Fruit fly (Drosophila melanogaster): ENCODE results near the gene Odj.

The Odj gene

DNA sequence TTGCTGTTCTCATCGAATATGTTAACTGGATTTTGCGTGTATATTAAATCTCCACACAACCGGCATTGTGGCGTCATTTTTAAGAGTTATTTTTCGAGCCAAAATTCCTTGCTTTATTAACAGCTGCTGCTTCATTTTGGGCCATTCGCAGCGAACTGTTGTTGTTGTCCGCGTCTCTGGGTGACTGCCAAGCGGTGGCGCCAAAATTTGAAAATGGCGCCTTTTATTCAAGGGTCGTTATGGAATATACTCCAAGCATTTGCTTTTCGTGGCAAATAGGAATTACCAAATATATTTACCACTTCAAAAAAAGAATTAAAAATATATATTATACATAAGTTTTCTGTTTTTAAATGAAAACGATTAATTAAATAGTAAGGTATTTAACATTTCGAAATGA lies 3.9 kb downstream of the Odj start, which contains the start of gene Nnk (continued):
- TF ChIP-seq tll (GFP tag; optimal IDR thresholded peaks at IDR 0.05) (no peak), sd (tag; optimal IDR thresholded peaks at IDR 0.05) (peak; percentile 85), ara (GFP tag; IDR thresholded peaks at IDR 0.05) (no peak), CG17385 (GFP tag; optimal IDR thresholded peaks at IDR 0.05) (peak; percentile 94), vfl (GFP tag; optimal IDR thresholded peaks at IDR 0.05) (no peak), CG32767 (GFP tag; IDR thresholded peaks at IDR 0.05) (no peak), CG3838 (GFP tag; optimal IDR thresholded peaks at IDR 0.05) (no peak), hb (GFP tag; IDR thresholded peaks at IDR 0.05; ENCODE audit: partially characterized antibody) (no peak), CG4730 (GFP tag; IDR thresholded peaks at IDR 0.05) (no peak)

DNA sequence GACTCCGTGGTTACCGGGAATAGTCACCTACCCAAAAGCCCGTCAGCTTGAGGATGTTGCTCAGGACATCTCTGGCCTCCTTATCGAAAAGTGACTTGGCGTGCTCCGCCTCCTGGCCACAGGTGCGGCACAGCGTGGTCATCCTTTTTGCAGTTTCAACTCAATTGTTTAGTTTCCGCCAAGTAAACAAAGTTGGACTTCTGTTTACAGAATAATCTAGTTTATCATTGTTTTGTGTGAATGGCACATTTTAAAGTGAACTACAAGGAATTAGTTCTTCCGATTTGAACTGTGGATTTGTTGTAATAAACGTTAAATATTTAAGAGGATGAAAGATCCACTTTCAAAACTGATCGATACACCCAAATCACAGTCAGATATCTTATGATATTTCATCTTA lies 6.0 kb downstream of the Odj start, which contains the start of gene CG17806:
CG17806 (minus strand) TSS at position 236 of the 400 bp plus-strand sequence.
- TF ChIP-seq CG17385 (GFP tag; optimal IDR thresholded peaks at IDR 0.05): peak; percentile 15
- peak; percentile 43 for TF ChIP-seq Dp (GFP tag; optimal IDR thresholded peaks at IDR 0.05)
- peak; percentile 7 for TF ChIP-seq CG10147 (GFP tag; optimal IDR thresholded peaks at IDR 0.05)
- TF ChIP-seq Xrp1 (GFP tag; IDR thresholded peaks at IDR 0.05): peak; percentile 34; the same call in 1 of the 2 replicates
- TF ChIP-seq HmgZ (tag; optimal IDR thresholded peaks at IDR 0.05): peak; percentile 25
- peak; percentile 5 for TF ChIP-seq CG13296 (GFP tag; optimal IDR thresholded peaks at IDR 0.05)
- peak; percentile 10 for TF ChIP-seq Meics (GFP tag; optimal IDR thresholded peaks at IDR 0.05)
- TF ChIP-seq Jarid2 (GFP tag; optimal IDR thresholded peaks at IDR 0.05): no peak
- TF ChIP-seq CG13424 (tag; optimal IDR thresholded peaks at IDR 0.05): peak; percentile 27
- peak; percentile 14 for TF ChIP-seq MESR4 (GFP tag; optimal IDR thresholded peaks at IDR 0.05)
- peak; percentile 62 for TF ChIP-seq row (GFP tag; IDR thresholded peaks at IDR 0.05)
- peak; percentile 16 for TF ChIP-seq pzg (GFP tag; optimal IDR thresholded peaks at IDR 0.05)
- TF ChIP-seq CG2875 (GFP tag; optimal IDR thresholded peaks at IDR 0.05): no peak
- TF ChIP-seq gem (tag; optimal IDR thresholded peaks at IDR 0.05): peak; percentile 29
- no peak for TF ChIP-seq Opbp (GFP tag; IDR thresholded peaks at IDR 0.05; ENCODE audit: partially characterized antibody)
- TF ChIP-seq Rfx (GFP tag; IDR thresholded peaks at IDR 0.05): no peak
- TF ChIP-seq CG33557 (GFP tag; optimal IDR thresholded peaks at IDR 0.05): peak; percentile 1
- TF ChIP-seq mirr (GFP tag; optimal IDR thresholded peaks at IDR 0.05): peak; percentile 14
- no peak for TF ChIP-seq ap (GFP tag; IDR thresholded peaks at IDR 0.05)
- TF ChIP-seq trem (tag; optimal IDR thresholded peaks at IDR 0.05): peak; percentile 9
- TF ChIP-seq grau (tag; optimal IDR thresholded peaks at IDR 0.05): peak; percentile 11
- peak; percentile 9 for TF ChIP-seq Lhr (GFP tag; optimal IDR thresholded peaks at IDR 0.05)
- no peak for TF ChIP-seq nerfin-2 (GFP tag; IDR thresholded peaks at IDR 0.05; ENCODE audit: partially characterized antibody)
- TF ChIP-seq CG15514 (GFP tag; optimal IDR thresholded peaks at IDR 0.05): peak; percentile 24
- TF ChIP-seq CG15696 (tag; optimal IDR thresholded peaks at IDR 0.05): peak; percentile 1
- no peak for TF ChIP-seq MTF-1 (GFP tag; optimal IDR thresholded peaks at IDR 0.05; ENCODE audit: borderline replicate concordance)
- peak in 1 of 2 experiments; percentile 29 for TF ChIP-seq crp (GFP tag; optimal IDR thresholded peaks at IDR 0.05)
- no peak for TF ChIP-seq wek (GFP tag; optimal IDR thresholded peaks at IDR 0.05)
- peak; percentile 7 for TF ChIP-seq CG10543 (GFP tag; optimal IDR thresholded peaks at IDR 0.05)
- TF ChIP-seq CrebB (tag; optimal IDR thresholded peaks at IDR 0.05): no peak
- TF ChIP-seq CoRest (tag; optimal IDR thresholded peaks at IDR 0.05): peak; percentile 14
- peak; percentile 12 for TF ChIP-seq sug (tag; optimal IDR thresholded peaks at IDR 0.05)
- peak; percentile 64 for TF ChIP-seq MBD-R2 (GFP tag; IDR thresholded peaks at IDR 0.05)
- no peak for TF ChIP-seq D19A (tag; optimal IDR thresholded peaks at IDR 0.05)
- TF ChIP-seq CG10267 (tag; optimal IDR thresholded peaks at IDR 0.05): peak; percentile 2
- peak; percentile 48 for TF ChIP-seq E2f2 (GFP tag; IDR thresholded peaks at IDR 0.05)
